Worm (Caenorhabditis elegans): ENCODE measurements around the gene sre-33.

Gene sre-33

DNA sequence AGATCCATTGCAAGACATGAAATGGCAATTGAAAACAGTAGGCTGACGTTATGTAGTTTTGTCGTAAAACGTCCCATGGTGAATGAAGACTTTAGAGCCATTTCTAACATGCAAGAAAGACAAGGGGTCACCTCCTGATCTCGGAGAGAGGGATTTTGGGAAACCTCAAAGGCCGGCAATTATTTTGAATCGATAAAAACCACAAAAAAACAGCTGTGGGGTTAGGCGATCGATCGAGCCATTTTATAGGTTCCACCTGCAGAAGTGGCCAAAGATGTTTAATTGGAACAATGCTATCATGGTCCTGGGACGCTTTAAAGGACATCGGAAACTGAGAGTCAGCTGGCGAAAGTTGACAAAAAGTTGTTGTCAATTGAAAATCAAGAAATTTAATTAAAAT is 38.3 kb upstream of the sre-33 start, which contains the start of gene Y57A10C.11 (continued):
- TF ChIP-seq pag-3 (tag; optimal IDR thresholded peaks at IDR 0.05; ENCODE audit: borderline replicate concordance): no peak
- TF ChIP-seq C38D4.7 (GFP tag; optimal IDR thresholded peaks at IDR 0.05): no peak
- no peak for TF ChIP-seq syd-9 (tag; optimal IDR thresholded peaks at IDR 0.05)

DNA sequence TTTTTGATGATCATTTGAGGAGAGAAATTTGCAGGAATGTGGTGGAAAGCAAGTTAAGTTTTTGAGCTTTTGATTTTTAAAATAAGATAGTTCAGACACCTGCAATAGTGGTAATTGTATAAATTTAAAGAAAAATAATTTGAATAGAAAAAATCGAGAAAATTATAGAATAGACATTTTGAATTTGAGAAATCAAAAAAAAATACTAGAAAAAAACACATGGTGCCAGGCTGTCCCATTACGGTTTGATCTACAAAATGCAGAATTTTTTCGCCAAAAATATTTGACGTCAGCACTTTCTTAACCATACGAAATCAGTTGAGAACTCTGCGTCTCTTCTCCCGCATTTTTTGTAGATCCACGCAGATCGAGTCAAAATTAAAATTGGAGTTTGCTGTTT is 35.6 kb upstream of the sre-33 start, which contains the start of gene sre-27:
Gene sre-27 (minus strand): TSS at position 101 of the 400 bp plus-strand sequence.
- TF ChIP-seq ama-1 (optimal IDR thresholded peaks at IDR 0.05): no peak
- TF ChIP-seq hlh-15 (tag; optimal IDR thresholded peaks at IDR 0.05): no peak
- TF ChIP-seq ztf-16 (tag; optimal IDR thresholded peaks at IDR 0.05): no peak
- TF ChIP-seq hlh-13 (GFP tag; optimal IDR thresholded peaks at IDR 0.05): no peak
- TF ChIP-seq ceh-34 (tag; optimal IDR thresholded peaks at IDR 0.05): no peak
- TF ChIP-seq unc-3 (GFP tag; conservative IDR thresholded peaks at IDR 0.05): no peak
- TF ChIP-seq unc-3 (tag; optimal IDR thresholded peaks at IDR 0.05): no peak
- TF ChIP-seq dmd-4 (tag; optimal IDR thresholded peaks at IDR 0.05; ENCODE audit: borderline replicate concordance): no peak
- TF ChIP-seq syd-9 (tag; optimal IDR thresholded peaks at IDR 0.05): no peak
- no peak for TF ChIP-seq npax-4 (tag; optimal IDR thresholded peaks at IDR 0.05)
- TF ChIP-seq unc-42 (tag; optimal IDR thresholded peaks at IDR 0.05): no peak
- TF ChIP-seq ceh-24 (tag; optimal IDR thresholded peaks at IDR 0.05): no peak
- no peak for TF ChIP-seq K02D7.2 (tag; optimal IDR thresholded peaks at IDR 0.05)
- no peak for TF ChIP-seq ceh-18 (tag; optimal IDR thresholded peaks at IDR 0.05)

DNA sequence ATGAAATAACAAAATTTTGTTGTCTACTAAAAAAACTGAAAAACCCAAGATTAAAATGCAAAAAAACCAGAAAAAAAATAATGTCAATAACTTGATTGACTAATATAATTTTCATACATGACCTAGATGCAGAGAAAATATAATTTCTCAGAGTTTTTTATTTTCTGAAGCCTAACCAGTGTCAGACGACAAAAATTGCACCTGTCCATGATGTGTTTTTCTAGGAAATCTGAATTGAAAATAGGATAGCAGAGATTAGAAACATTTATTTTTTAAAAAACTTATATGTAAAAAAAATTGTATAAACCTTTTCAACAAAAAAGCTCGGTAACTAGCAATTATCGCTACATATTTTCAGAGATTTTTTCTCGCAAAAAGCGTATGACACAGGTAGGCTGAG is 35.1 kb upstream of the sre-33 start:
- TF ChIP-seq syd-9 (tag; optimal IDR thresholded peaks at IDR 0.05): no peak
- TF ChIP-seq tbx-2 (tag; optimal IDR thresholded peaks at IDR 0.05): no peak
- TF ChIP-seq C08G9.2 (tag; optimal IDR thresholded peaks at IDR 0.05): no peak
- no peak for TF ChIP-seq T23F11.4 (GFP tag; optimal IDR thresholded peaks at IDR 0.05)
- no peak for TF ChIP-seq odd-2 (tag; optimal IDR thresholded peaks at IDR 0.05)
- TF ChIP-seq ttx-3 (tag; optimal IDR thresholded peaks at IDR 0.05): no peak
- no peak for TF ChIP-seq madf-2 (tag; optimal IDR thresholded peaks at IDR 0.05)
- TF ChIP-seq dve-1 (tag; optimal IDR thresholded peaks at IDR 0.05): no peak
- no peak for TF ChIP-seq che-1 (tag; optimal IDR thresholded peaks at IDR 0.05)
- no peak for TF ChIP-seq unc-3 (GFP tag; conservative IDR thresholded peaks at IDR 0.05)
- TF ChIP-seq unc-3 (tag; optimal IDR thresholded peaks at IDR 0.05): no peak
- no peak for TF ChIP-seq elt-2 (tag; optimal IDR thresholded peaks at IDR 0.05)
- TF ChIP-seq pha-4 (tag; optimal IDR thresholded peaks at IDR 0.05): no peak
- TF ChIP-seq ceh-18 (tag; optimal IDR thresholded peaks at IDR 0.05): no peak
- no peak for TF ChIP-seq ceh-34 (tag; optimal IDR thresholded peaks at IDR 0.05)
- TF ChIP-seq ahr-1 (tag; optimal IDR thresholded peaks at IDR 0.05): no peak
- no peak for TF ChIP-seq hlh-6 (tag; optimal IDR thresholded peaks at IDR 0.05)
- TF ChIP-seq nhr-11 (tag; optimal IDR thresholded peaks at IDR 0.05): no peak
- no peak for TF ChIP-seq ama-1 (optimal IDR thresholded peaks at IDR 0.05)
- TF ChIP-seq pax-1 (tag; optimal IDR thresholded peaks at IDR 0.05): no peak

DNA sequence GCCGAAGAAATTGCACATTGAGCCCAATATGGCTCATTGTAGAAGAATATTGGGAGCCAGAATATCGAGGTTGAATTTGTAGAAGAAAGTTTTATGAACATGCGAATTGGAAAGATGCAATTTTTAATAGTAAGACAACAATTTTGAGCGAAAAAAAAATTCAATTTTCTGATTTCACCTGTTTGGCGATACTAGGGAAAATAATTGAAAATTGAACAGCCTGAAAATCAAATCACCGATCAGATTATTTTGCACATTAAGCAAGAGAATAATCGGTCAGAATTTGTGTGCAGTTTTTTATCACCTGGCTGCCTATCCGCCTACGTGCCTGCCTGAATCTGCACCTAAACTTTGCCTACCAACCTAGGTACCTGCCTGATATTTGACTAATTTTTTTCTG is 32.6 kb upstream of the sre-33 start, which contains the start of gene sre-26:
Gene sre-26 (minus strand): TSS at position 101 of the 400 bp plus-strand sequence.
- no peak for TF ChIP-seq dmd-4 (tag; optimal IDR thresholded peaks at IDR 0.05; ENCODE audit: borderline replicate concordance)
- no peak for TF ChIP-seq lim-6 (tag; optimal IDR thresholded peaks at IDR 0.05)
- TF ChIP-seq unc-55 (GFP tag; optimal IDR thresholded peaks at IDR 0.05): no peak
- no peak for TF ChIP-seq eyg-1 (tag; optimal IDR thresholded peaks at IDR 0.05)
- TF ChIP-seq nhr-232 (tag; optimal IDR thresholded peaks at IDR 0.05): no peak
- no peak for TF ChIP-seq ceh-24 (tag; optimal IDR thresholded peaks at IDR 0.05)
- no peak for TF ChIP-seq ceh-45 (GFP tag; IDR thresholded peaks at IDR 0.05)
- TF ChIP-seq che-1 (tag; optimal IDR thresholded peaks at IDR 0.05): no peak
- no peak for TF ChIP-seq pax-1 (tag; optimal IDR thresholded peaks at IDR 0.05)
- TF ChIP-seq tbx-7 (tag; optimal IDR thresholded peaks at IDR 0.05): no peak
- no peak for TF ChIP-seq pha-4 (tag; optimal IDR thresholded peaks at IDR 0.05)
- no peak for TF ChIP-seq madf-2 (tag; optimal IDR thresholded peaks at IDR 0.05)
- TF ChIP-seq F13H6.1 (tag; optimal IDR thresholded peaks at IDR 0.05): no peak
- TF ChIP-seq ama-1 (optimal IDR thresholded peaks at IDR 0.05): no peak
- no peak for TF ChIP-seq hlh-8 (tag; optimal IDR thresholded peaks at IDR 0.05)
- no peak for TF ChIP-seq pag-3 (tag; optimal IDR thresholded peaks at IDR 0.05; ENCODE audit: borderline replicate concordance)
- no peak for TF ChIP-seq pqm-1 (tag; optimal IDR thresholded peaks at IDR 0.05)
- TF ChIP-seq unc-86 (tag; optimal IDR thresholded peaks at IDR 0.05): no peak
- no peak for TF ChIP-seq unc-42 (tag; optimal IDR thresholded peaks at IDR 0.05)
- TF ChIP-seq ceh-14 (tag; optimal IDR thresholded peaks at IDR 0.05): no peak
